Worm (Caenorhabditis elegans) whole organism, L2 larva: ENCODE data around the gene mlc-1.
A peak's percentile ranks its signal among the peaks of the same experiment; 100 is the strongest.

Source experiments
- alr-1 ChIP-seq: fragments of 150-350 bp; optimal IDR thresholded peaks from 2 replicates; lab custom pipeline; 2014; ENCODE audit warnings: missing biosample characterization, missing genetic modification characterization
- ama-1 ChIP-seq: fragments of 150-350 bp; optimal IDR thresholded peaks from 2 replicates; lab custom pipeline; 2018; ENCODE audit warnings: inconsistent platforms
- fos-1 ChIP-seq: fragments of 150-350 bp; optimal IDR thresholded peaks from 2 replicates; lab custom pipeline; 2014; ENCODE audit warnings: missing biosample characterization, missing genetic modification characterization
- mab-5 ChIP-seq: fragments of 150-350 bp; optimal IDR thresholded peaks from 2 replicates; lab custom pipeline; 2014; ENCODE audit warnings: missing biosample characterization, missing genetic modification characterization
- mdl-1 ChIP-seq, 2 experiments: fragments of 150-350 bp in 1 of 2; sonication (generic microtip) in 1 of 2; optimal IDR thresholded peaks; 2 replicates each; lab custom pipeline; 2017; ENCODE audit warnings: missing biosample characterization in 2 of 2, missing genetic modification characterization in 2 of 2
- nhr-11 ChIP-seq: fragments of 150-350 bp; optimal IDR thresholded peaks from 2 replicates; lab custom pipeline; 2014; ENCODE audit warnings: missing biosample characterization, missing genetic modification characterization
- nhr-6 ChIP-seq: fragments of 150-350 bp; optimal IDR thresholded peaks from 2 replicates; lab custom pipeline; 2014; ENCODE audit warnings: missing biosample characterization, missing genetic modification characterization

DNA sequence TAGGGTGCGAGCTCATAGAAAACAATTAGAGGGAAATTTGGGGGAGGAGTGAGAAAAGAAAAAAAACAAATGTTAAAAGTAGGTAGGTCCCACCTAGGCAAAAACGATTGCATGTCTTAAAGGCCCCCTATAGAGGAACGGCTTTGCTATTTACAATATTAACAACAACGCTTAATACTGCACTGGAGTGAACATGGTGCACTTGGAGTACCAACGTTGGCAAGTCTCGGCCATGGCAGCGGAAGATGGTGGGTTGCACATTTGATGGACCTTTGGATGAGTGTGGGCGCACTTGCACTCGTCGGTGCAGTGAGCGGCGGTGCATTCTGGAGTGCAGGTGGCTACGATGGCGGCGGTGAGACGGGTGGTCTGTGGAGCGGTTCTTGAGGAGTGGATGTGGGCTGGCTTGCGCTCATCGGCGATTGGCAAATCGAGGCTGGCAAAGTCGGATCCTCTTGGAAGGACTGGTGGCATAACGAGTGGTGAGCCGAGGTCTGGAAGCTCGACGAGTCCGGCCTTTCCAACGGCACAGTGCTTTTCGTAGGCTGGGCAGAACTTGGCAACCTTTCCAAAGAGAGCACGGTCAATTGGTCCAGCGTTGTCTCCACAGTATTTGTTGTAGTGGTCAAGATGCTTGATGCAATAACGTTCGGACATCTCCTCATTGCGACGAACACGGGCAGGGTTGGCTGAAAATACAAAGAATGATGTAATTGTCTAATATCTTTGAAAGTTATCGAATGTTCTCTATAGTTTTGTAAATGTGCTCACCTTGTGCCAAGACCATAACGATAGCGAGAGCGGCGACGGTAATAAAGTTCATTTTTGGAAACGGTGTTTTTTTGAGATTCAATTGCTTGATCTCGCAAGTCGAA is 38.2 kb upstream of the mlc-1 start:
- TF ChIP-seq ama-1 (lab: Kevin White, UChicago) (peak; percentile 97), nhr-11 (tag; lab: Kevin White, UChicago) (no peak), mab-5 (tag; lab: Kevin White, UChicago) (no peak), fos-1 (tag; lab: Kevin White, UChicago) (no peak), nhr-6 (tag; lab: Kevin White, UChicago) (peak; percentile 14), mdl-1 (tag; optimal IDR thresholded peaks at IDR 0.05; lab: Kevin White, UChicago) (no peak), alr-1 (no peak)
